Fruit fly (Drosophila melanogaster) whole organism, embryonic: ENCODE results near the gene drl.

Source experiments
- Abd-B ChIP-seq: fragments of 200-800 bp; sonication (Bioruptor generic); optimal IDR thresholded peaks from 2 replicates; lab custom pipeline; 2018; ENCODE audit warnings: missing biosample characterization, mild to moderate bottlenecking, missing genetic modification characterization, moderate library complexity
- CG10565 ChIP-seq: fragments of 200-800 bp; sonication (Bioruptor generic); optimal IDR thresholded peaks from 3 replicates; lab custom pipeline; 2016; ENCODE audit warnings: missing biosample characterization, mild to moderate bottlenecking, missing genetic modification characterization
- CG11456 ChIP-seq: fragments of 200-800 bp; sonication (Bioruptor generic); IDR thresholded peaks from 3 replicates; pipeline ENCODE4 v1.3.6; 2022; ENCODE audit warnings: missing biosample characterization, missing genetic modification characterization
- CG11723 ChIP-seq: fragments of 200-800 bp; sonication (Bioruptor generic); optimal IDR thresholded peaks from 2 replicates; lab custom pipeline; 2017; ENCODE audit warnings: missing biosample characterization, mild to moderate bottlenecking, missing genetic modification characterization
- CG13123 ChIP-seq: fragments of 200-800 bp; sonication (Bioruptor generic); optimal IDR thresholded peaks from 2 replicates; lab custom pipeline; 2016; ENCODE audit warnings: missing biosample characterization, missing genetic modification characterization
- CG14667 ChIP-seq: fragments of 200-800 bp; sonication (Bioruptor generic); IDR thresholded peaks from 2 replicates; pipeline ENCODE4 v1.3.6; 2022; ENCODE audit warnings: missing biosample characterization, missing genetic modification characterization
- CG1529 ChIP-seq: fragments of 200-800 bp; sonication (Bioruptor generic); optimal IDR thresholded peaks from 3 replicates; lab custom pipeline; 2018; ENCODE audit warnings: missing biosample characterization, missing genetic modification characterization
- CG1647 ChIP-seq: fragments of 200-800 bp; sonication (Bioruptor generic); optimal IDR thresholded peaks from 3 replicates; lab custom pipeline; 2016; ENCODE audit warnings: missing biosample characterization, missing genetic modification characterization
- CG17361 ChIP-seq: fragments of 200-800 bp; sonication (Bioruptor generic); IDR thresholded peaks from 3 replicates; pipeline ENCODE4 v1.3.6; 2022; ENCODE audit warnings: missing biosample characterization, missing genetic modification characterization
- CG17568 ChIP-seq: fragments of 200-800 bp; sonication (Bioruptor generic); optimal IDR thresholded peaks from 2 replicates; lab custom pipeline; 2018; ENCODE audit warnings: missing biosample characterization, mild to moderate bottlenecking, missing genetic modification characterization, moderate library complexity
- CG18619 ChIP-seq: fragments of 200-800 bp; sonication (Bioruptor generic); optimal IDR thresholded peaks from 3 replicates; lab custom pipeline; 2017; ENCODE audit warnings: missing biosample characterization, mild to moderate bottlenecking, missing genetic modification characterization
- CG2120 ChIP-seq: fragments of 200-800 bp; sonication (Bioruptor generic); optimal IDR thresholded peaks from 3 replicates; lab custom pipeline; 2016; ENCODE audit warnings: missing biosample characterization, missing genetic modification characterization
- CG2712 ChIP-seq: fragments of 200-800 bp; optimal IDR thresholded peaks from 3 replicates; lab custom pipeline; 2019; ENCODE audit warnings: missing biosample characterization, mild to moderate bottlenecking, missing genetic modification characterization, moderate library complexity
- CG30403 ChIP-seq: fragments of 200-800 bp; sonication (Bioruptor generic); optimal IDR thresholded peaks from 3 replicates; lab custom pipeline; 2016; ENCODE audit warnings: missing biosample characterization, missing genetic modification characterization
- CG31365 ChIP-seq: fragments of 200-800 bp; sonication (Bioruptor generic); optimal IDR thresholded peaks from 2 replicates; lab custom pipeline; 2018; ENCODE audit warnings: missing biosample characterization, mild to moderate bottlenecking, missing genetic modification characterization
- CG31388 ChIP-seq: fragments of 200-800 bp; sonication (Bioruptor generic); optimal IDR thresholded peaks from 2 replicates; lab custom pipeline; 2016; ENCODE audit warnings: missing biosample characterization, missing genetic modification characterization
- CG3995 ChIP-seq: fragments of 200-800 bp; sonication (Bioruptor generic); optimal IDR thresholded peaks from 3 replicates; lab custom pipeline; 2016; ENCODE audit warnings: missing biosample characterization, missing genetic modification characterization
- CG5953 ChIP-seq: fragments of 200-800 bp; sonication (Bioruptor generic); IDR thresholded peaks from 2 replicates; pipeline ENCODE4 v1.3.6; 2022; ENCODE audit warnings: missing biosample characterization, missing genetic modification characterization
- CG9609 ChIP-seq: fragments of 200-800 bp; sonication (Bioruptor generic); optimal IDR thresholded peaks from 3 replicates; lab custom pipeline; 2016; ENCODE audit warnings: missing biosample characterization, missing genetic modification characterization
- CG9876 ChIP-seq: fragments of 200-800 bp; sonication (Bioruptor generic); optimal IDR thresholded peaks from 2 replicates; lab custom pipeline; 2016; ENCODE audit warnings: missing biosample characterization, missing genetic modification characterization
- CkIIα-i1 ChIP-seq: fragments of 200-800 bp; sonication (Bioruptor generic); IDR thresholded peaks from 2 replicates; pipeline ENCODE4 v1.3.6; 2022; ENCODE audit warnings: missing biosample characterization, missing genetic modification characterization
- CoRest ChIP-seq: fragments of 200-800 bp; sonication (Bioruptor generic); optimal IDR thresholded peaks from 3 replicates; lab custom pipeline; 2018; ENCODE audit warnings: missing biosample characterization, mild to moderate bottlenecking, missing genetic modification characterization, moderate library complexity
- D19B ChIP-seq: fragments of 200-800 bp; sonication (Bioruptor generic); optimal IDR thresholded peaks from 2 replicates; lab custom pipeline; 2017; ENCODE audit warnings: missing biosample characterization, mild to moderate bottlenecking, missing genetic modification characterization
- Eip74EF ChIP-seq, 2 experiments: fragments of 200-800 bp in 1 of 2; fragments of >200 bp in 1 of 2; sonication (Bioruptor generic) in 1 of 2; optimal IDR thresholded peaks; 2 replicates each; lab custom pipeline; 2017 to 2019; ENCODE audit warnings: missing biosample characterization in 2 of 2, missing genetic modification characterization in 2 of 2, mild to moderate bottlenecking in 1 of 2, moderate library complexity in 1 of 2
- HLH3B ChIP-seq: fragments of 200-800 bp; sonication (Bioruptor generic); IDR thresholded peaks from 2 replicates; pipeline ENCODE4 v1.3.6; 2022; ENCODE audit warnings: missing biosample characterization, missing genetic modification characterization
- HLH4C ChIP-seq: fragments of 200-800 bp; sonication (Bioruptor generic); IDR thresholded peaks from 3 replicates; pipeline ENCODE4 v1.3.6; 2022; ENCODE audit warnings: missing biosample characterization, missing genetic modification characterization; ENCODE audit not compliant: partially characterized antibody
- Hsf ChIP-seq: fragments of 200-800 bp; sonication (Bioruptor generic); optimal IDR thresholded peaks from 3 replicates; lab custom pipeline; 2016; ENCODE audit warnings: missing biosample characterization, missing genetic modification characterization
- NFAT ChIP-seq: fragments of 200-800 bp; sonication (Bioruptor generic); IDR thresholded peaks from 2 replicates; pipeline ENCODE4 v1.3.6; 2022; ENCODE audit warnings: missing biosample characterization, missing genetic modification characterization
- Nf-YB ChIP-seq: fragments of 200-800 bp; sonication (Bioruptor generic); optimal IDR thresholded peaks from 3 replicates; lab custom pipeline; 2019; ENCODE audit warnings: missing biosample characterization, mild to moderate bottlenecking, missing genetic modification characterization, moderate library complexity
- Sox102F ChIP-seq: fragments of 200-800 bp; sonication (Bioruptor generic); optimal IDR thresholded peaks from 2 replicates; lab custom pipeline; 2018; ENCODE audit warnings: missing biosample characterization, mild to moderate bottlenecking, missing genetic modification characterization, moderate library complexity
- Tbp ChIP-seq: fragments of >200 bp; optimal IDR thresholded peaks from 2 replicates; lab custom pipeline; 2018; ENCODE audit warnings: missing biosample characterization, missing genetic modification characterization
- YL-1 ChIP-seq: fragments of 200-800 bp; sonication (Bioruptor generic); optimal IDR thresholded peaks from 3 replicates; lab custom pipeline; 2017; ENCODE audit warnings: missing biosample characterization, mild to moderate bottlenecking, missing genetic modification characterization
- bowl ChIP-seq: fragments of 200-800 bp; sonication (Bioruptor generic); IDR thresholded peaks from 2 replicates; pipeline ENCODE4 v1.3.6; 2022; ENCODE audit warnings: missing biosample characterization, missing genetic modification characterization
- br ChIP-seq: fragments of >200 bp; optimal IDR thresholded peaks from 2 replicates; lab custom pipeline; 2017
- cg ChIP-seq: fragments of 200-800 bp; sonication (Bioruptor generic); optimal IDR thresholded peaks from 3 replicates; lab custom pipeline; 2019; ENCODE audit warnings: missing biosample characterization, mild to moderate bottlenecking, missing genetic modification characterization, moderate library complexity
- danr ChIP-seq: fragments of 200-800 bp; sonication (Bioruptor generic); IDR thresholded peaks from 2 replicates; pipeline ENCODE4 v1.3.6; 2022; ENCODE audit warnings: missing biosample characterization, missing genetic modification characterization
- dati ChIP-seq: fragments of 200-800 bp; sonication (Bioruptor generic); IDR thresholded peaks from 2 replicates; pipeline ENCODE4 v1.3.6; 2022; ENCODE audit warnings: missing biosample characterization, missing genetic modification characterization
- dmrt99B ChIP-seq: fragments of 200-800 bp; sonication (Bioruptor generic); optimal IDR thresholded peaks from 2 replicates; lab custom pipeline; 2018; ENCODE audit warnings: missing biosample characterization, mild to moderate bottlenecking, missing genetic modification characterization, moderate library complexity
- fd64A ChIP-seq: fragments of 200-800 bp; sonication (Bioruptor generic); optimal IDR thresholded peaks from 3 replicates; lab custom pipeline; 2018; ENCODE audit warnings: missing biosample characterization, mild to moderate bottlenecking, missing genetic modification characterization
- fu2 ChIP-seq: fragments of 200-800 bp; sonication (Bioruptor generic); optimal IDR thresholded peaks from 2 replicates; lab custom pipeline; 2016; ENCODE audit warnings: missing biosample characterization, missing genetic modification characterization
- gsb-n ChIP-seq: fragments of 200-800 bp; sonication (Bioruptor generic); optimal IDR thresholded peaks from 3 replicates; lab custom pipeline; 2018; ENCODE audit warnings: missing biosample characterization, mild to moderate bottlenecking, missing genetic modification characterization
- lmd ChIP-seq: fragments of 200-800 bp; sonication (Bioruptor generic); IDR thresholded peaks from 2 replicates; pipeline ENCODE4 v1.3.6; 2022; ENCODE audit warnings: missing biosample characterization, missing genetic modification characterization
- mld ChIP-seq: fragments of 200-800 bp; sonication (Bioruptor generic); IDR thresholded peaks from 3 replicates; pipeline ENCODE4 v1.3.6; 2022; ENCODE audit warnings: missing biosample characterization, missing genetic modification characterization; ENCODE audit not compliant: partially characterized antibody
- oc ChIP-seq: fragments of 200-800 bp; sonication (Bioruptor generic); optimal IDR thresholded peaks from 2 replicates; lab custom pipeline; 2018; ENCODE audit warnings: missing biosample characterization, mild to moderate bottlenecking, missing genetic modification characterization, moderate library complexity
- pum ChIP-seq: fragments of 200-800 bp; sonication (Bioruptor generic); optimal IDR thresholded peaks from 2 replicates; lab custom pipeline; 2016; ENCODE audit warnings: missing biosample characterization, missing genetic modification characterization
- sim ChIP-seq: fragments of 200-800 bp; sonication (Bioruptor generic); IDR thresholded peaks from 2 replicates; pipeline ENCODE4 v1.3.6; 2022; ENCODE audit warnings: missing biosample characterization, missing genetic modification characterization
- sna ChIP-seq: fragments of 200-800 bp; sonication (Bioruptor generic); IDR thresholded peaks from 2 replicates; pipeline ENCODE4 v1.3.6; 2022; ENCODE audit warnings: missing biosample characterization, missing genetic modification characterization; ENCODE audit not compliant: partially characterized antibody
- ssp ChIP-seq: fragments of 200-800 bp; sonication (Bioruptor generic); IDR thresholded peaks from 2 replicates; pipeline ENCODE4 v1.3.6; 2022; ENCODE audit warnings: missing biosample characterization, missing genetic modification characterization
- ttk ChIP-seq: fragments of 200-800 bp; sonication (Bioruptor generic); IDR thresholded peaks from 2 replicates; pipeline ENCODE4 v2.1.2; 2022; ENCODE audit warnings: missing biosample characterization, missing genetic modification characterization
- tx ChIP-seq: fragments of 200-800 bp; sonication (Bioruptor generic); optimal IDR thresholded peaks from 2 replicates; lab custom pipeline; 2016; ENCODE audit warnings: missing biosample characterization, missing genetic modification characterization
- usp ChIP-seq: fragments of >200 bp; optimal IDR thresholded peaks from 2 replicates; lab custom pipeline; 2017; ENCODE audit warnings: missing biosample characterization, missing genetic modification characterization

The drl gene

DNA sequence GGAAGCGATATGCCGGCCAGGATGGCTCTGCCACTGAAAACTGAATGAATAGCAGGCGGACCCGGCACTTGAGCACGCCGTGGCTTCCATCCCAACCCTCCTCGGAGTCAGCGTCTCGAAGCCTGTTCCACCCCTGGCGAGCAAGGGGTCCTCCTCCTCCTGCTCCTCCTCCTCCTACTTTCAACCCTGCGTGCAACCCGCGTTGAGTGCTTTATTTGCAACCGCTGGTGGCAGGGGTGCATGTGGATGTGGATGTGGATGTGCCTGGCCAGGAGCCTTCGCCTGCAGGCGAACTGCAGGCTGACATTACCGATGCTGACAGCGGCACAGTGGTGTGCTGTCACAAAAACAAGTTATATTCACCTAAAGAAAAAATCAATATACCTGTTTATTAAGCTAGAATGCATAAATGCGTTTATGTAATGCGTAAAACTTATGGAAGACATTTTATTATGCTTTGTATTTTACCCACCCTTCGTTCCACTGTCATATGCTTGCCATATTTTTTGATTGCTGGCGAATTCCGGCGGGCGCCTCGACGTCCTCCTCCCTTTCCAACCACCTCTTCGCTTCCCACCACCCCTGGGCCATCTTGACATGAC, 6.4 kb downstream of the drl start (continued):
- TF ChIP-seq lmd (GFP tag; lab: Robert Waterston, UW) (peak; percentile 49), Hsf (GFP tag; lab: Kevin White, UChicago) (peak; percentile 36), CG11723 (GFP tag; lab: Kevin White, UChicago) (peak; percentile 33), dati (peak; percentile 42; the same call in 1 of the 2 replicates), CG5953 (GFP tag; lab: Robert Waterston, UW) (no peak), fu2 (GFP tag; lab: Kevin White, UChicago) (no peak), CG11456 (GFP tag; lab: Robert Waterston, UW) (no peak), sna (no peak), CG17568 (peak; percentile 1), YL-1 (no peak), CG10565 (GFP tag; lab: Kevin White, UChicago) (no peak), CG1529 (GFP tag; lab: Kevin White, UChicago) (peak; percentile 37), NFAT (GFP tag; lab: Robert Waterston, UW) (0 out of 2 replicates have a peak, but pooled peaks have one; percentile 36), CG31365 (tag; lab: Kevin White, UChicago) (no peak), usp (GFP tag; lab: Kevin White, UChicago) (no peak), pum (peak; percentile 46), ttk (GFP tag; lab: Robert Waterston, UW) (0 out of 2 replicates have a peak, but pooled peaks have one; percentile 46), CG9876 (no peak), Tbp (GFP tag; lab: Kevin White, UChicago) (no peak), ssp (GFP tag; lab: Robert Waterston, UW) (peak; percentile 54), oc (peak; percentile 14), dmrt99B (tag; lab: Kevin White, UChicago) (peak; percentile 68), fd64A (GFP tag; lab: Kevin White, UChicago) (no peak), br (lab: Kevin White, UChicago) (no peak), CoRest (tag; lab: Kevin White, UChicago) (peak; percentile 50), CG30403 (peak; percentile 37), HLH3B (peak; percentile 79), CG18619 (peak; percentile 11), cg (GFP tag; lab: Kevin White, UChicago) (no peak), CG17361 (peak; percentile 62), Sox102F (GFP tag; lab: Kevin White, UChicago) (peak; percentile 53), CG14667 (GFP tag; lab: Robert Waterston, UW) (peak; percentile 42), CG2120 (GFP tag; lab: Kevin White, UChicago) (no peak), gsb-n (tag; lab: Kevin White, UChicago) (peak; percentile 70), D19B (GFP tag; lab: Kevin White, UChicago) (no peak), mld (GFP tag; lab: Robert Waterston, UW) (no peak), CG31388 (GFP tag; lab: Kevin White, UChicago) (no peak), CG3995 (GFP tag; lab: Kevin White, UChicago) (no peak), sim (GFP tag; lab: Robert Waterston, UW) (0 out of 2 replicates have a peak, but pooled peaks have one; percentile 52), CG2712 (tag; lab: Kevin White, UChicago) (peak; percentile 80), CG1647 (no peak), Nf-YB (GFP tag; lab: Kevin White, UChicago) (peak; percentile 24), bowl (GFP tag; lab: Robert Waterston, UW) (no peak), HLH4C (GFP tag; lab: Robert Waterston, UW) (no peak), Eip74EF (GFP tag; optimal IDR thresholded peaks at IDR 0.05; lab: Kevin White, UChicago) (no peak), Abd-B (GFP tag; lab: Kevin White, UChicago) (peak; percentile 32), danr (GFP tag; lab: Robert Waterston, UW) (peak; percentile 43; the same call in 1 of the 2 replicates), CkIIα-i1 (GFP tag; lab: Robert Waterston, UW) (no peak), CG9609 (peak; percentile 12), tx (no peak), CG13123 (GFP tag; lab: Kevin White, UChicago) (no peak)
